Worm (Caenorhabditis elegans): ENCODE data around the gene npp-25.

ce11 chrIII:12885153-12885552, 40.6 kb downstream of the npp-25 start:
- TF ChIP-seq unc-62 (GFP tag; optimal IDR thresholded peaks at IDR 0.05 in 1 of 2) (no peak), unc-62 (tag; optimal IDR thresholded peaks at IDR 0.05) (no peak), lin-39 (tag; optimal IDR thresholded peaks at IDR 0.05) (no peak), ZK546.5 (tag; optimal IDR thresholded peaks at IDR 0.05) (no peak), nhr-28 (tag; optimal IDR thresholded peaks at IDR 0.05) (no peak), zag-1 (tag; optimal IDR thresholded peaks at IDR 0.05) (no peak), ceh-62 (tag; optimal IDR thresholded peaks at IDR 0.05) (no peak), R02D3.7 (tag; optimal IDR thresholded peaks at IDR 0.05) (no peak), ztf-11 (tag; optimal IDR thresholded peaks at IDR 0.05) (no peak), egl-27 (tag; optimal IDR thresholded peaks at IDR 0.05) (no peak), snpc-4 (tag; optimal IDR thresholded peaks at IDR 0.05) (no peak), jun-1 (tag; optimal IDR thresholded peaks at IDR 0.05) (no peak), fos-1 (tag; optimal IDR thresholded peaks at IDR 0.05) (no peak), skn-1 (tag; optimal IDR thresholded peaks at IDR 0.05) (no peak)
